Fruit fly (Drosophila melanogaster) whole organism, prepupa: Measurements from ENCODE around the gene wa-cup.

Experiments used
- CG10631 ChIP-seq: fragments of 200-800 bp; sonication (Bioruptor generic); optimal IDR thresholded peaks from 2 replicates; lab custom pipeline; 2016; ENCODE audit warnings: missing biosample characterization, missing genetic modification characterization
- CG10669 ChIP-seq: fragments of 200-800 bp; sonication (Bioruptor generic); optimal IDR thresholded peaks from 3 replicates; lab custom pipeline; 2018; ENCODE audit warnings: missing biosample characterization, mild to moderate bottlenecking, missing genetic modification characterization, moderate library complexity
- CG3032 ChIP-seq: fragments of 200-800 bp; optimal IDR thresholded peaks from 2 replicates; lab custom pipeline; 2019; ENCODE audit warnings: missing biosample characterization, mild to moderate bottlenecking, missing genetic modification characterization, moderate library complexity
- CG4318 ChIP-seq: fragments of 200-800 bp; sonication (Bioruptor generic); optimal IDR thresholded peaks from 3 replicates; lab custom pipeline; 2017; ENCODE audit warnings: missing biosample characterization, mild to moderate bottlenecking, missing genetic modification characterization
- CG6163 ChIP-seq: fragments of 200-800 bp; sonication (Bioruptor generic); IDR thresholded peaks from 3 replicates; pipeline ENCODE4 v1.3.6; 2022; ENCODE audit warnings: missing biosample characterization, missing genetic modification characterization
- CG9139 ChIP-seq: fragments of 200-800 bp; sonication (Bioruptor generic); optimal IDR thresholded peaks from 3 replicates; lab custom pipeline; 2017; ENCODE audit warnings: missing biosample characterization, mild to moderate bottlenecking, missing genetic modification characterization
- Ets21C ChIP-seq: fragments of 200-800 bp; sonication (Bioruptor generic); optimal IDR thresholded peaks from 3 replicates; lab custom pipeline; 2016; ENCODE audit warnings: missing biosample characterization, missing genetic modification characterization
- Ets96B ChIP-seq: fragments of 200-800 bp; optimal IDR thresholded peaks from 2 replicates; lab custom pipeline; 2019; ENCODE audit warnings: missing biosample characterization, mild to moderate bottlenecking, missing genetic modification characterization, moderate library complexity
- dsx ChIP-seq: fragments of 200-800 bp; optimal IDR thresholded peaks from 3 replicates; lab custom pipeline; 2019; ENCODE audit warnings: missing biosample characterization, mild to moderate bottlenecking, missing genetic modification characterization, moderate library complexity; ENCODE audit not compliant: poor library complexity, severe bottlenecking
- salr ChIP-seq, 2 experiments: fragments of 200-800 bp; sonication (Bioruptor generic); optimal IDR thresholded peaks; 3 replicates each; lab custom pipeline; 2016 to 2018; ENCODE audit warnings: missing biosample characterization in 2 of 2, missing genetic modification characterization in 2 of 2, mild to moderate bottlenecking in 1 of 2

- no peak for TF ChIP-seq dsx (GFP tag; lab: Kevin White, UChicago)
- no peak for TF ChIP-seq CG9139 (GFP tag; lab: Kevin White, UChicago)
- no peak for TF ChIP-seq CG10669
- no peak for TF ChIP-seq salr (GFP tag; optimal IDR thresholded peaks at IDR 0.05; lab: Kevin White, UChicago)
- no peak for TF ChIP-seq CG6163
- TF ChIP-seq CG3032 (tag; lab: Kevin White, UChicago): no peak
- TF ChIP-seq CG10631 (GFP tag; lab: Kevin White, UChicago): no peak
- TF ChIP-seq Ets21C (GFP tag; lab: Kevin White, UChicago): no peak
- TF ChIP-seq CG4318 (GFP tag; lab: Kevin White, UChicago): no peak
- no peak for TF ChIP-seq Ets96B (tag; lab: Kevin White, UChicago)
Observed at dm6 chr3R:7391113-7391512, 29.5 kb upstream of the wa-cup start, which contains the start of gene CG42650.
